Fruit fly (Drosophila melanogaster): Measurements from ENCODE around the gene CG3793.

Gene CG3793

dm6 chr2L:15748261-15748553 lies 15.8 kb upstream of the CG3793 start:
- TF ChIP-seq CG18619 (GFP tag; optimal IDR thresholded peaks at IDR 0.05) (no peak), sens (GFP tag) (peak; percentile 76), sob (GFP tag; IDR thresholded peaks at IDR 0.05) (no peak), Dp (GFP tag; optimal IDR thresholded peaks at IDR 0.05) (peak; percentile 56), BEAF-32 (GFP tag; optimal IDR thresholded peaks at IDR 0.05) (peak; percentile 32), CG17612 (GFP tag; IDR thresholded peaks at IDR 0.05) (no peak), CG9876 (GFP tag; optimal IDR thresholded peaks at IDR 0.05) (no peak), CG15011 (GFP tag; optimal IDR thresholded peaks at IDR 0.05) (no peak), E2f2 (GFP tag; IDR thresholded peaks at IDR 0.05) (peak; percentile 45), pita (GFP tag; optimal IDR thresholded peaks at IDR 0.05) (no peak), CG5180 (GFP tag; optimal IDR thresholded peaks at IDR 0.05) (no peak), trem (tag; optimal IDR thresholded peaks at IDR 0.05) (peak; percentile 45), CG3281 (GFP tag; optimal IDR thresholded peaks at IDR 0.05) (no peak), CTCF (GFP tag; optimal IDR thresholded peaks at IDR 0.05) (peak; percentile 15), p53 (GFP tag; optimal IDR thresholded peaks at IDR 0.05) (no peak), Pdp1 (GFP tag; optimal IDR thresholded peaks at IDR 0.05) (peak in 1 of 2 experiments; percentile 61)

DNA sequence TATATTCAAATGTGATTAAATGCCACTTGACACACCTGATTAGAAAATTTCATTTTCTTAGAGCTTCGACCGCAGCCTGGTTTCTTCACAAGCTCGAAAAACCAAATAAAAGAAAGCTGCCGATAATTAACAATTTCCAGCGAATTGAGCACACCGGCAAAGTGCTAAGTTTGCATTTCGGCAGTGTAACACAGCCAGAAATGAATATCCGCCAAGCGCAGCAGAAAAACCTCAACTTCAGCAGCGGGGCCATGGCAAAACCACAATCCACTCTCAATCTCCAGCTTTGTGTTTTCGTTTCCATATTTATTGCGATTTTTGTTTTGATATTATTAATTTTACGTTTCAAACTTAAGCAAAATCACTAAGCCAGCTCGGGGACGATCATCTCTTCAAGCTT lies 14.7 kb upstream of the CG3793 start:
- TF ChIP-seq bowl (GFP tag; IDR thresholded peaks at IDR 0.05) = no peak
- 0 out of 2 replicates have a peak, but pooled peaks have one; percentile 37 for TF ChIP-seq rib (GFP tag; IDR thresholded peaks at IDR 0.05)
- TF ChIP-seq sens (GFP tag) = peak; percentile 36
- TF ChIP-seq Dref (GFP tag; IDR thresholded peaks at IDR 0.05) = no peak

- TF ChIP-seq CG18599 (GFP tag; optimal IDR thresholded peaks at IDR 0.05) (no peak), CG30020 (tag; optimal IDR thresholded peaks at IDR 0.05) (peak; percentile 17), Dll (GFP tag; IDR thresholded peaks at IDR 0.05; ENCODE audit: partially characterized antibody) (peak; percentile 46; the same call in 1 of the 4 replicates), Optix (GFP tag; IDR thresholded peaks at IDR 0.05) (no peak), Atf3 (GFP tag; optimal IDR thresholded peaks at IDR 0.05) (peak; percentile 35), slou (GFP tag; optimal IDR thresholded peaks at IDR 0.05) (peak; percentile 28), ttk (GFP tag; IDR thresholded peaks at IDR 0.05) (peak; percentile 63), Ada2b (GFP tag; IDR thresholded peaks at IDR 0.05) (peak; percentile 27; the same call in 1 of the 2 replicates), Ets97D (GFP tag; optimal IDR thresholded peaks at IDR 0.05) (peak; percentile 43), Dek (tag; optimal IDR thresholded peaks at IDR 0.05) (no peak), Camta (GFP tag; optimal IDR thresholded peaks at IDR 0.05) (peak; percentile 48), CG15479 (GFP tag; optimal IDR thresholded peaks at IDR 0.05) (no peak), lmd (GFP tag; IDR thresholded peaks at IDR 0.05) (peak; percentile 62), pfk (GFP tag; optimal IDR thresholded peaks at IDR 0.05) (no peak), CG4617 (GFP tag; optimal IDR thresholded peaks at IDR 0.05; ENCODE audit: borderline replicate concordance) (peak; percentile 19), E2f2 (GFP tag; IDR thresholded peaks at IDR 0.05) (peak; percentile 57), slbo (GFP tag; IDR thresholded peaks at IDR 0.05) (peak; percentile 82), YL-1 (GFP tag; optimal IDR thresholded peaks at IDR 0.05) (peak; percentile 50), CG31441 (GFP tag; IDR thresholded peaks at IDR 0.05) (no peak), CG2116 (GFP tag; optimal IDR thresholded peaks at IDR 0.05) (peak; percentile 64), CG8924 (tag; optimal IDR thresholded peaks at IDR 0.05) (peak; percentile 42), BtbVII (GFP tag; optimal IDR thresholded peaks at IDR 0.05) (no peak), Dad (GFP tag; optimal IDR thresholded peaks at IDR 0.05) (no peak), CG16813 (GFP tag; IDR thresholded peaks at IDR 0.05; ENCODE audit: partially characterized antibody) (0 out of 3 replicates have a peak, but pooled peaks have one; percentile 23), Aef1 (GFP tag; IDR thresholded peaks at IDR 0.05) (peak; percentile 30; the same call in 1 of the 3 replicates), D19B (GFP tag; optimal IDR thresholded peaks at IDR 0.05) (peak; percentile 93), CoRest (tag; optimal IDR thresholded peaks at IDR 0.05) (peak; percentile 52), NC2β (GFP tag; optimal IDR thresholded peaks at IDR 0.05) (peak; percentile 43), pzg (GFP tag; optimal IDR thresholded peaks at IDR 0.05) (peak; percentile 76), CG8765 (GFP tag; IDR thresholded peaks at IDR 0.05) (0 out of 2 replicates have a peak, but pooled peaks have one; percentile 29)
Measured at dm6 chr2L:15750523-15751258, 13.3 kb upstream of the CG3793 start, which contains the start of gene ND-B17. Gene ND-B17 (minus strand): TSS chr2L:15751078.

Data from whole organism, embryonic.